Worm (Caenorhabditis elegans) whole organism, young adult: ENCODE data around the gene F11C7.6.

Experiments used
- B0019.2 ChIP-seq: fragments of 200-800 bp; sonication (Bioruptor generic); conservative IDR thresholded peaks from 2 replicates; pipeline ENCODE4 v1.3.6; 2022; ENCODE audit warnings: missing genetic modification reagents, missing genetic modification characterization, missing compliant biosample characterization
- B0035.1 ChIP-seq: sonication (generic microtip); optimal IDR thresholded peaks from 2 replicates; lab custom pipeline; 2016; ENCODE audit warnings: missing genetic modification characterization, mild to moderate bottlenecking, missing compliant biosample characterization, missing genotype, missing genetic modification reagents
- B0261.1 ChIP-seq: sonication (generic microtip); optimal IDR thresholded peaks from 2 replicates; lab custom pipeline; 2016; ENCODE audit warnings: mild to moderate bottlenecking, missing genetic modification characterization, moderate library complexity, missing compliant biosample characterization
- B0336.3 ChIP-seq: fragments of 200-800 bp; sonication (Bioruptor generic); IDR thresholded peaks from 2 replicates; pipeline ENCODE4 v1.3.6; 2022; ENCODE audit warnings: missing genetic modification characterization, missing compliant biosample characterization
- C06A6.2 ChIP-seq: fragments of 200-800 bp; sonication (Bioruptor generic); conservative IDR thresholded peaks from 2 replicates; pipeline ENCODE4 v1.3.6; 2022; ENCODE audit warnings: missing genetic modification characterization, missing compliant biosample characterization
- D2030.7 ChIP-seq: fragments of 200-800 bp; sonication (Bioruptor generic); IDR thresholded peaks from 2 replicates; pipeline ENCODE4 v1.3.6; 2022; ENCODE audit warnings: missing genetic modification reagents, missing genetic modification characterization, missing compliant biosample characterization
- F52B5.7 ChIP-seq: sonication (generic microtip); optimal IDR thresholded peaks from 2 replicates; lab custom pipeline; 2016; ENCODE audit warnings: mild to moderate bottlenecking, missing genetic modification characterization, missing compliant biosample characterization
- T26A5.8 ChIP-seq: sonication (generic microtip); optimal IDR thresholded peaks from 2 replicates; lab custom pipeline; 2016; ENCODE audit warnings: missing genetic modification characterization, missing compliant biosample characterization
- Y53F4B.3 ChIP-seq: fragments of 200-800 bp; sonication (Bioruptor generic); IDR thresholded peaks from 2 replicates; pipeline ENCODE4 v1.3.6; 2022; ENCODE audit warnings: missing genetic modification reagents, missing genetic modification characterization, missing compliant biosample characterization
- Y79H2A.3 ChIP-seq: fragments of 200-800 bp; sonication (Bioruptor generic); conservative IDR thresholded peaks from 2 replicates; pipeline ENCODE4 v1.3.6; 2022; ENCODE audit warnings: missing genetic modification reagents, missing genetic modification characterization, missing compliant biosample characterization
- aptf-2 ChIP-seq: fragments of 200-800 bp; sonication (Bioruptor generic); conservative IDR thresholded peaks from 2 replicates; pipeline ENCODE4 v1.3.6; 2022; ENCODE audit warnings: missing genetic modification reagents, missing genetic modification characterization, missing compliant biosample characterization
- athp-1 ChIP-seq: sonication (generic microtip); optimal IDR thresholded peaks from 2 replicates; lab custom pipeline; 2017; ENCODE audit warnings: mild to moderate bottlenecking, missing genetic modification characterization, missing compliant biosample characterization
- attf-5 ChIP-seq: fragments of 200-800 bp; sonication (Bioruptor generic); optimal IDR thresholded peaks from 2 replicates; lab custom pipeline; 2018; ENCODE audit warnings: mild to moderate bottlenecking, missing genetic modification characterization, missing compliant biosample characterization
- attf-6 ChIP-seq: fragments of 200-800 bp; sonication (Bioruptor generic); IDR thresholded peaks from 2 replicates; pipeline ENCODE4 v1.3.6; 2022; ENCODE audit warnings: missing genetic modification reagents, missing genetic modification characterization, missing compliant biosample characterization
- ceh-27 ChIP-seq: fragments of 200-800 bp; sonication (Bioruptor generic); optimal IDR thresholded peaks from 2 replicates; lab custom pipeline; 2018; ENCODE audit warnings: mild to moderate bottlenecking, missing genetic modification characterization, moderate library complexity, missing compliant biosample characterization
- ceh-40 ChIP-seq: fragments of 200-800 bp; sonication (Bioruptor generic); IDR thresholded peaks from 2 replicates; pipeline ENCODE4 v1.3.6; 2022; ENCODE audit warnings: missing genetic modification characterization, missing compliant biosample characterization
- ceh-58 ChIP-seq: fragments of 200-800 bp; sonication (Bioruptor generic); IDR thresholded peaks from 2 replicates; pipeline ENCODE4 v1.3.6; 2022; ENCODE audit warnings: missing genetic modification characterization, missing compliant biosample characterization
- ceh-79 ChIP-seq: sonication (generic microtip); optimal IDR thresholded peaks from 2 replicates; lab custom pipeline; 2017; ENCODE audit warnings: mild to moderate bottlenecking, missing genetic modification characterization, missing compliant biosample characterization
- die-1 ChIP-seq: sonication (generic microtip); optimal IDR thresholded peaks from 2 replicates; lab custom pipeline; 2016; ENCODE audit warnings: missing genotype, mild to moderate bottlenecking, missing genetic modification characterization, missing compliant biosample characterization
- dpff-1 ChIP-seq: sonication (generic microtip); optimal IDR thresholded peaks from 2 replicates; lab custom pipeline; 2017; ENCODE audit warnings: mild to moderate bottlenecking, missing genetic modification characterization, missing compliant biosample characterization
- egrh-3 ChIP-seq: fragments of 200-800 bp; sonication (Bioruptor generic); IDR thresholded peaks from 2 replicates; pipeline ENCODE4 v1.3.6; 2022; ENCODE audit warnings: missing genetic modification reagents, missing genetic modification characterization, missing compliant biosample characterization
- ekl-4 ChIP-seq: fragments of 200-800 bp; sonication (Bioruptor generic); IDR thresholded peaks from 2 replicates; pipeline ENCODE4 v1.3.6; 2022; ENCODE audit warnings: missing genetic modification reagents, missing genetic modification characterization, missing compliant biosample characterization
- gei-17 ChIP-seq: fragments of 200-800 bp; sonication (Bioruptor generic); optimal IDR thresholded peaks from 2 replicates; lab custom pipeline; 2018; ENCODE audit warnings: mild to moderate bottlenecking, missing genetic modification characterization, missing compliant biosample characterization
- hmg-20 ChIP-seq: fragments of 200-800 bp; sonication (Bioruptor generic); IDR thresholded peaks from 2 replicates; pipeline ENCODE4 v1.3.6; 2022; ENCODE audit warnings: missing genetic modification reagents, missing genetic modification characterization, missing compliant biosample characterization
- hrde-1 ChIP-seq: sonication (generic microtip); optimal IDR thresholded peaks from 2 replicates; lab custom pipeline; 2016; ENCODE audit warnings: missing genetic modification characterization, mild to moderate bottlenecking, missing compliant biosample characterization, moderate library complexity, missing genotype, missing genetic modification reagents, borderline replicate concordance
- lin-26 ChIP-seq: fragments of 200-800 bp; sonication (Bioruptor generic); IDR thresholded peaks from 2 replicates; pipeline ENCODE4 v1.3.6; 2022; ENCODE audit warnings: missing genetic modification reagents, missing genetic modification characterization, missing compliant biosample characterization
- lin-35 ChIP-seq, 3 experiments: fragments of 150-350 bp in 2 of 3; sonication (generic microtip) in 1 of 3; optimal IDR thresholded peaks; 2 replicates each; lab custom pipeline; 2014 to 2018; ENCODE audit warnings: missing biosample characterization in 3 of 3, missing genetic modification characterization in 3 of 3, missing genetic modification reagents in 3 of 3
- madf-6 ChIP-seq: fragments of 200-800 bp; sonication (Bioruptor generic); IDR thresholded peaks from 2 replicates; pipeline ENCODE4 v1.3.6; 2022; ENCODE audit warnings: missing genetic modification reagents, missing genetic modification characterization, missing compliant biosample characterization
- mel-28 ChIP-seq: sonication (generic microtip); optimal IDR thresholded peaks from 2 replicates; lab custom pipeline; 2016; ENCODE audit warnings: borderline replicate concordance, mild to moderate bottlenecking, missing genetic modification characterization, missing compliant biosample characterization
- mes-4 ChIP-seq: sonication (generic microtip); optimal IDR thresholded peaks from 2 replicates; lab custom pipeline; 2016; ENCODE audit warnings: missing genotype, missing genetic modification characterization, missing compliant biosample characterization
- nhr-27 ChIP-seq: fragments of 200-800 bp; sonication (Bioruptor generic); optimal IDR thresholded peaks from 2 replicates; lab custom pipeline; 2018; ENCODE audit warnings: mild to moderate bottlenecking, missing genetic modification characterization, moderate library complexity, missing compliant biosample characterization
- nhr-90 ChIP-seq: sonication (generic microtip); optimal IDR thresholded peaks from 2 replicates; lab custom pipeline; 2016; ENCODE audit warnings: missing genotype, mild to moderate bottlenecking, missing genetic modification characterization, missing compliant biosample characterization
- rcor-1 ChIP-seq: fragments of 200-800 bp; sonication (Bioruptor generic); IDR thresholded peaks from 2 replicates; pipeline ENCODE4 v1.3.6; 2022; ENCODE audit warnings: missing genetic modification reagents, missing genetic modification characterization, missing compliant biosample characterization
- repo-1 ChIP-seq: sonication (generic microtip); optimal IDR thresholded peaks from 2 replicates; lab custom pipeline; 2017; ENCODE audit warnings: mild to moderate bottlenecking, missing genetic modification characterization, missing compliant biosample characterization
- sea-2 ChIP-seq: fragments of 200-800 bp; sonication (Bioruptor generic); IDR thresholded peaks from 2 replicates; pipeline ENCODE4 v1.3.6; 2022; ENCODE audit warnings: missing genetic modification characterization, missing compliant biosample characterization
- sptf-2 ChIP-seq: fragments of 200-800 bp; sonication (Bioruptor generic); optimal IDR thresholded peaks from 2 replicates; lab custom pipeline; 2018; ENCODE audit warnings: mild to moderate bottlenecking, missing genetic modification characterization, missing compliant biosample characterization
- tbp1 ChIP-seq: fragments of 200-800 bp; sonication (Bioruptor generic); optimal IDR thresholded peaks from 2 replicates; lab custom pipeline; 2018; ENCODE audit warnings: mild to moderate bottlenecking, missing genetic modification characterization, missing compliant biosample characterization
- tbx-9 ChIP-seq: sonication (generic microtip); optimal IDR thresholded peaks from 2 replicates; lab custom pipeline; 2016; ENCODE audit warnings: borderline replicate concordance, missing genetic modification characterization, inconsistent platforms, missing compliant biosample characterization
- unc-130 ChIP-seq: sonication (generic microtip); optimal IDR thresholded peaks from 2 replicates; lab custom pipeline; 2016; ENCODE audit warnings: missing genetic modification reagents, missing genetic modification characterization, missing compliant biosample characterization
- xnd-1 ChIP-seq: sonication (generic microtip); optimal IDR thresholded peaks from 2 replicates; lab custom pipeline; 2016; ENCODE audit warnings: missing genotype, missing genetic modification reagents, missing genetic modification characterization, missing compliant biosample characterization
- ztf-18 ChIP-seq: sonication (generic microtip); optimal IDR thresholded peaks from 2 replicates; lab custom pipeline; 2016; ENCODE audit warnings: missing genotype, mild to moderate bottlenecking, missing genetic modification characterization, missing compliant biosample characterization
- ztf-26 ChIP-seq: sonication (generic microtip); optimal IDR thresholded peaks from 2 replicates; lab custom pipeline; 2017; ENCODE audit warnings: missing genetic modification characterization, missing compliant biosample characterization
- ztf-3 ChIP-seq: fragments of 200-800 bp; sonication (Bioruptor generic); optimal IDR thresholded peaks from 2 replicates; lab custom pipeline; 2018; ENCODE audit warnings: mild to moderate bottlenecking, missing genetic modification characterization, missing compliant biosample characterization
- ztf-6 ChIP-seq: fragments of 200-800 bp; sonication (Bioruptor generic); IDR thresholded peaks from 2 replicates; pipeline ENCODE4 v1.3.6; 2022; ENCODE audit warnings: missing genetic modification reagents, missing genetic modification characterization, missing compliant biosample characterization

Gene F11C7.6

DNA sequence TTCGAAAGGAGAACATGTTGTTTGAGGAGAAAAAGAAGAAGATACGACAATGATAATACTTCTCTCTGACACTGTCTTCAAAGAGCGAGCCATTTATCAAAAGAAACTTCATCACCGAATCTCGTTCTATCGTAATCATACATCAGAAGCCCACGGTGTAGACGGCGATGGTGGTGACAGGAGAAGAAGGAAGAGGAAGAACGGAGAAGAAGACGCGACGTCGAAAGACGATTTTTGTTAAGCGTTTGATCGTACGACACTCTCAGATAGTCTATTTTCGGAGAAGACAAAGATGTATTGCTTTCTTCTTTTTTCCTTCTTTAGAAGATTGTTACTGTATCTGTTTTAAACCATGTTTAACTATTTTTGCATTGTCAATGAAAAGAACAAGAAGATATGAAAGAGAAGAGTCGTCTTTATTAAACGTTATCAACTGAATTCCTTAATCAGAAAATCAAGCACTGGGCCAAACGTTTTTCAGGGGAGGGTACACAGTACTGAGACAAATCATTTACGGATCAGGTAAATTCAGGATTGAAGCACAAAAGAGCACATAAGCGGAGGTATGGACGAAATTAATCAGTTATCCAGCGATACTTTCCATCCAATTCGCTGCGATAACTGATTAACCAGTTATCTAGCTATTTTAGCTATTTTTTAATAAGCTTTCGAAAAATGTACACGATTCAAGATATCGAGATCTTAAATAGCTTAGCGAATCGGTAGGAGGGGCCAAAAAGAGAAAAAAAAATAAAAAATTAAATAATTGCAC, 18.6 kb downstream of the F11C7.6 start (continued):
- TF ChIP-seq lin-35 (GFP tag; optimal IDR thresholded peaks at IDR 0.05; lab: Kevin White, UChicago) = peak in 1 of 3 experiments; percentile 18
- TF ChIP-seq tbp1 (GFP tag; lab: Kevin White, UChicago) = no peak
- TF ChIP-seq nhr-27 = peak; percentile 26
- TF ChIP-seq athp-1 (tag; lab: Kevin White, UChicago) = no peak
- TF ChIP-seq ztf-26 (tag; lab: Kevin White, UChicago) = peak; percentile 68
- peak; percentile 57; the same call in 1 of the 2 replicates for TF ChIP-seq lin-26 (GFP tag; lab: Robert Waterston, UW)

- TF ChIP-seq die-1 (tag; lab: Kevin White, UChicago) = no peak
- TF ChIP-seq B0336.3 = 0 out of 2 replicates have a peak, but pooled peaks have one; percentile 13
- TF ChIP-seq egrh-3 (GFP tag; lab: Robert Waterston, UW) = peak; percentile 74; the same call in 1 of the 2 replicates
- no peak for TF ChIP-seq attf-5 (GFP tag; lab: Kevin White, UChicago)
- no peak for TF ChIP-seq ekl-4 (GFP tag; lab: Robert Waterston, UW)
- no peak for TF ChIP-seq B0035.1 (tag; lab: Kevin White, UChicago)
- TF ChIP-seq ceh-40 (GFP tag; lab: Robert Waterston, UW) = no peak
- TF ChIP-seq mes-4 = no peak
- 0 out of 2 replicates have a peak, but pooled peaks have one; percentile 12 for TF ChIP-seq aptf-2 (GFP tag; lab: Robert Waterston, UW)
- no peak for TF ChIP-seq nhr-90
- TF ChIP-seq ceh-79 (tag; lab: Kevin White, UChicago) = peak; percentile 59
- TF ChIP-seq Y53F4B.3 (GFP tag; lab: Robert Waterston, UW) = no peak
- TF ChIP-seq unc-130 = no peak
- no peak for TF ChIP-seq C06A6.2 (GFP tag; lab: Robert Waterston, UW)
- TF ChIP-seq ztf-26 (tag; lab: Kevin White, UChicago) = peak; percentile 78
- TF ChIP-seq mel-28 (tag; lab: Kevin White, UChicago) = no peak
- no peak for TF ChIP-seq attf-6 (GFP tag; lab: Robert Waterston, UW)
- TF ChIP-seq tbx-9 = no peak
- no peak for TF ChIP-seq ztf-3 (GFP tag; lab: Kevin White, UChicago)
- no peak for TF ChIP-seq hrde-1 (tag; lab: Kevin White, UChicago)
- peak; percentile 2 for TF ChIP-seq ceh-27 (GFP tag; lab: Kevin White, UChicago)
- no peak for TF ChIP-seq gei-17 (GFP tag; lab: Kevin White, UChicago)
- no peak for TF ChIP-seq rcor-1 (GFP tag; lab: Robert Waterston, UW)
- TF ChIP-seq nhr-27 = peak; percentile 36
- peak; percentile 41 for TF ChIP-seq repo-1
- TF ChIP-seq ceh-58 (GFP tag; lab: Robert Waterston, UW) = no peak
- TF ChIP-seq Y79H2A.3 = no peak
- no peak for TF ChIP-seq lin-35 (GFP tag; optimal IDR thresholded peaks at IDR 0.05; lab: Kevin White, UChicago)
- TF ChIP-seq F52B5.7 (tag; lab: Kevin White, UChicago) = no peak
- TF ChIP-seq ztf-18 (tag; lab: Kevin White, UChicago) = no peak
- no peak for TF ChIP-seq hmg-20 (GFP tag; lab: Robert Waterston, UW)
- no peak for TF ChIP-seq sptf-2
- no peak for TF ChIP-seq T26A5.8
- TF ChIP-seq ztf-6 (GFP tag; lab: Robert Waterston, UW) = no peak
- no peak for TF ChIP-seq dpff-1 (tag; lab: Kevin White, UChicago)
- no peak for TF ChIP-seq B0019.2 (GFP tag; lab: Robert Waterston, UW)
- TF ChIP-seq B0261.1 = no peak
- TF ChIP-seq D2030.7 (GFP tag; lab: Robert Waterston, UW) = no peak
- TF ChIP-seq sea-2 = no peak
- no peak for TF ChIP-seq xnd-1 (tag; lab: Kevin White, UChicago)
- TF ChIP-seq madf-6 (GFP tag; lab: Robert Waterston, UW) = no peak
Measured at ce11 chrX:17420585-17421459, 19.5 kb downstream of the F11C7.6 start.
